Worm (Caenorhabditis elegans): ENCODE data around the gene tpan-1.

- no peak for TF ChIP-seq fos-1 (tag; optimal IDR thresholded peaks at IDR 0.05)
- TF ChIP-seq nhr-76 (tag; optimal IDR thresholded peaks at IDR 0.05), result no peak
Observed at ce11 chrV:20832554-20832963, 43.3 kb downstream of the tpan-1 start.

Measured in whole organism, L3 larva.